Worm (Caenorhabditis elegans) whole organism, late embryonic: ENCODE measurements around the gene C18A11.1.

Experiments used
- ama-1 ChIP-seq: fragments of 150-350 bp; optimal IDR thresholded peaks from 2 replicates; lab custom pipeline; 2014
- ceh-14 ChIP-seq: sonication (generic microtip); optimal IDR thresholded peaks from 2 replicates; lab custom pipeline; 2016; ENCODE audit warnings: missing genotype, missing genetic modification characterization, missing compliant biosample characterization
- elt-2 ChIP-seq: sonication (generic microtip); optimal IDR thresholded peaks from 2 replicates; lab custom pipeline; 2016; ENCODE audit warnings: missing genetic modification reagents, missing genetic modification characterization, missing compliant biosample characterization

- TF ChIP-seq ama-1 (lab: Kevin White, UChicago) (no peak), ceh-14 (tag; lab: Kevin White, UChicago) (no peak), elt-2 (tag; lab: Kevin White, UChicago) (no peak)
These were observed 15.5 kb downstream of the C18A11.1 start for ce11 chrX:8084669-8085068.
